Fruit fly (Drosophila melanogaster) S2 (cell line): ENCODE data around the gene Spps.

Experiments
- CG8478 ChIP-seq: fragments of >200 bp; optimal IDR thresholded peaks from 2 replicates; lab custom pipeline; 2018
- CTCF ChIP-seq, 2 experiments: fragments of >200 bp; optimal IDR thresholded peaks; 2 replicates each; lab custom pipeline; 2018

DNA sequence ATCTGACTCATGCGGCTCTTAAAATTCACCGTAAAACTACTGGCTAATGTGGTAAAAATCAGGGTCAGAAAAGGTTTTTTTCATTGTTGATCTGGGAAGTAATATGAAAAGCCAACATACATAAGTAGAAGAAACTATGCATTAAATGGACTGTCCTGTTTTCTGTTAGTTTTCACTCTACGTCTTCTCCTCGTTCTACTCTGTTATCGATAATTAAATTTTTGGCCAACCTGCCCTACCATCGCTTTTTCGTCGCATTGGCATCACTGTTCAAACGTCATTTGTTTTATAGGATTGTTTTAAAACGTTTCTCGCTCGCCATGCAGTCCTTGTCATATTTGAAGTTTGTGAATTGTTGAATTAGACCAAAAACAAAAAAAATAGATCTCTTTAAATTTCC lies 8.0 kb upstream of the Spps start:
- no peak for TF ChIP-seq CTCF (optimal IDR thresholded peaks at IDR 0.05; lab: Kevin White, UChicago)
- no peak for TF ChIP-seq CG8478
